Worm (Caenorhabditis elegans) whole organism, L2 larva: Measurements from ENCODE around the gene egl-19.
"Not testable (repeated sequence)": the region's sequence is repeated elsewhere in the genome, so short reads cannot be mapped to it uniquely, and the experiment has no call there.

Source experiments
- elt-3 ChIP-seq: sonication (generic microtip); optimal IDR thresholded peaks from 2 replicates; lab custom pipeline; 2017; ENCODE audit warnings: missing biosample characterization, missing genetic modification characterization
- mdl-1 ChIP-seq, 2 experiments: fragments of 150-350 bp in 1 of 2; sonication (generic microtip) in 1 of 2; optimal IDR thresholded peaks; 2 replicates each; lab custom pipeline; 2017; ENCODE audit warnings: missing biosample characterization in 2 of 2, missing genetic modification characterization in 2 of 2

DNA sequence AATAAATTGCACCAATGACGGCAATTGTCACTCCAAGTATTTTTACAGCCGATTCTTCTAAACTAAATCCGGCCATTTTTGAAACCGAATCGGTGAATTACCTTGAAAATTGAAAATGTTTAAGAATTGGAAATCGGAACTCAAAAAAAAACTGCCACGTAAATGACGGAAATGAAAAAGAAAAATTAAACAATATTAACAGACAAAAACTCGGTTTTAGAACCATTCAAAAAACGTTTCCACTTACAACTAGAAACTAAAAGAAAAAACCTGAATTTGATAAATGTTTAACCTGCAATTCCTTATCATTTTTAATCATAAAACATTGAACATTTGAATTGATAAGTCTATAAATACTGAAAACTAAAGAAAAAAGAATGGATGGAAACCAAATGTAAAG lies 40.4 kb upstream of the egl-19 start, which contains the start of gene Y40C5A.4:
- not testable (repeated sequence) for TF ChIP-seq mdl-1 (tag; optimal IDR thresholded peaks at IDR 0.05; lab: Kevin White, UChicago); elt-3
